Fruit fly (Drosophila melanogaster) S2 (cell line): ENCODE measurements around the gene gwl.

Experiments
- CG8478 ChIP-seq: fragments of >200 bp; optimal IDR thresholded peaks from 2 replicates; lab custom pipeline; 2018
- CTCF ChIP-seq, 2 experiments: fragments of >200 bp; optimal IDR thresholded peaks; 2 replicates each; lab custom pipeline; 2018

- TF ChIP-seq CG8478 (no peak), CTCF (optimal IDR thresholded peaks at IDR 0.05; lab: Kevin White, UChicago) (no peak)
Measured at dm6 chr3R:18745961-18746468, at the start of gene gwl, which contains the start of gene PGS1.
